Fruit fly (Drosophila melanogaster): Measurements from ENCODE around the gene CG32192.

CG32192 gene

DNA sequence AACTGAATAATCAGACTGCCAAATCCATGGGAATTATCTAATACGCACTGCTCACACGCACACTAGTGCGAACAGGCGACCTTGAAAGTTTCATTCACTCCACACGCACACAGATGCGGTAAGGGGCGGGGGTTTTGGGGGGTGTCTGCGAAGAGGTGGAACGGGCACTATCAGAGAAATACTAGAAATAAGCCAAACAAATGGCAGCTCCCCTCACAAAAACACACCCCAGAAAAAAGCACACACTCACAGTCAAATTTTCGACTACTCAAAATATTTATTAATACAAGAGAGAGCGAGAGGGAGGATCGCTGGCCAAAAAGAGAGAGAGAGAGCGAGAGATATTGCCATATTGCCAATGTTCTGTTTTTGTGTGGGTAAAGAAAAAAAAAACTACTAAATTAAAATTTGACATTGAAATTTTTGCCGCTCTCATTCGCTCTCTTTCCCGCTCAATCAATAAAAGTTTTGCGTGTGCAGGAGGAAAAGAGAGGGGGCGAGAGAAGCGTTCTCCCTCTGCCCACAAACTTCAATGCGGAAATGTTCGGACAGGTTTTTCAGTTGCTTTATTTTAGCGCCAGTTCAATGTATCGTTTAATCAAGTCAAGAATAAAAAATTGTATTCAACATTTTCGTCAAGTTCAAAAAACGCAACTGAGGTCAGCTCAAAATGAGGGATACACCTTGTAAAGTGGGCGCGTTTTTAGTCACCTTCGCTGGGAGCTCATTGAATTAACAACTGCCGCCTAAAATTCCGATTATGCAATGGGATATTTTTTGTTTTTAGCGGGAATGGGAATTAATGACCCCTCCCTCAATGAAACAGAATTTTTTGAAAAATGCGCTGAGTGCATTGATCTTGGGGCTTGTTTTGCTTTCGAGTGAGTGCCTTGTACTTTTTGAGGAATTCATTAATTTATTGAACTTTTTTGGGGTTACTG, 44.6 kb upstream of the CG32192 start:
- TF ChIP-seq ovo (GFP tag; optimal IDR thresholded peaks at IDR 0.05) (no peak), CG33017 (tag; optimal IDR thresholded peaks at IDR 0.05) (no peak), Hr96 (GFP tag; optimal IDR thresholded peaks at IDR 0.05) (no peak), toe (GFP tag; optimal IDR thresholded peaks at IDR 0.05) (no peak), CG12768 (GFP tag; optimal IDR thresholded peaks at IDR 0.05) (no peak)

DNA sequence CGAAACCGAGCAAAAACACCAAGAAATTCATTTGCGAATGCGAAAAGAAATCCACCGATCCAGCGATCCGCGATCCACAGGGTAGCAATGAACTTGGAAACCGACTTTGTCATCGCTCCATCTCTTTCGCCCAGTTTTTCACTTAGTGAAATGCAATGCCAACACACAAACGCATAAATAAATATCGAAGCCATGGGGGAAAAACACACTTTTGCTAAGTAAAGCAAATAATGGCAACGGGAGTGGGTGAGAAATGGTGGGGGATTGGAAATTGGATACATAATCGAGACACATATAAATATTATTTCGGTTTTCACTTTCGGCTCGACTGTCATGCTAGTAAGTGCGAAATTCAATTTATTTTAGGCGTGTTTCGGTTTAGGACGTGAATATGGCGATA, 43.2 kb upstream of the CG32192 start:
- TF ChIP-seq ovo (GFP tag; optimal IDR thresholded peaks at IDR 0.05) (no peak), tj (GFP tag; optimal IDR thresholded peaks at IDR 0.05) (peak; percentile 84), CG7045 (GFP tag; optimal IDR thresholded peaks at IDR 0.05) (no peak), CG14711 (tag; optimal IDR thresholded peaks at IDR 0.05) (no peak), CG7101 (tag; optimal IDR thresholded peaks at IDR 0.05) (no peak)

DNA sequence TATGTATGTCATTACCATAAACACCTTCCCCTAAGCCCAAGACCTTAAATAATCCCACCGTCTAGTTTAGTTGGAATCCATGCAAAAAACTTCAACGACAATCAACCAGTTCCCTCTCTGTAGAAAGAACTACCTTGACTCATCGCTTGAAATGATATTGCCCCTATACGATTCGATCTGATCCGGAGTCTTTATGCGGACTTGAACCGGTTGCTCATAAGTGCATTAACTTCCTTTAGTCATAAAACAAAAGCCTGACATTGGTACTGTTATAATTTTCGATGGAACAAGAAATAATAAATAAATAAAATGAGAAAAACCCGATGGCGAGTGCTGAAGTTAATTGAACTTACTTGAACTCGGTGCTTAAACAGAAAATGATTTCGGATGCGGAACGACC, 42.6 kb upstream of the CG32192 start:
- TF ChIP-seq toe (GFP tag; optimal IDR thresholded peaks at IDR 0.05) (no peak), pad (GFP tag; optimal IDR thresholded peaks at IDR 0.05) (no peak), CG7101 (tag; optimal IDR thresholded peaks at IDR 0.05) (no peak), bab1 (GFP tag; optimal IDR thresholded peaks at IDR 0.05) (no peak), ovo (GFP tag; optimal IDR thresholded peaks at IDR 0.05) (no peak), CG33017 (tag; optimal IDR thresholded peaks at IDR 0.05) (no peak)

DNA sequence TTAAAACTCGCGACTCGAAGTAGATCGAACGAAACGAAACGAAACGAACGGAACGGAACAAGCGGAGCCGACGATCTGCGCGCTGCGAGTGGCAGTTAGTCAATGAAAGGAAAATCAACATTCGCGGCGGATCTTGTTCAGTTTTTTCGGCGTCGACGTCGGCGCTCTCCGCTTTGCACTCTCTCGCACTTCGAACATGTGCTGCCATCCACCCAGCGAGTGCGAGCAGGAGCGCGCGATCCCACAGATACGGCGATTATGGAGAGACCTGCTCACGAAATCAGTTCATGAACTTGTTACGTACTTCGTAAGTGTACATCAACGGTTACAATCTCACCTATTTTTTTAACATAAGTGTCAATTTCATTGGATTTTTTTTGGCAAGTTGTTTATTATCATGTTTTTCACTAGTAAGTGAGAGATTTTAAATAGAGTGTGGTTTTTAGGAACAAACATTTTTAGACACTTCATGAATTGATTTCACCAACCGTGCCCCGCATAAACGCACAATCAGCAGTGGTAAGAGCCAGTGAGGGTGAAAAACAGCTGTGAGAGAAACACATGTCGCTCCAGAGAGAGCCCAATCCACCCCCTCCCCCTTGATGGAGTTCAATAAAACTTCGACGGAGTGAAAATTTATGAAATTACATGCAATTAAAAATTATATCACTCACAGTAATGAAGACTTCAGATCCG, 40.6 kb upstream of the CG32192 start:
- TF ChIP-seq Clk (GFP tag; optimal IDR thresholded peaks at IDR 0.05) (peak; percentile 58), Hr96 (GFP tag; optimal IDR thresholded peaks at IDR 0.05) (peak; percentile 90), CG1620 (GFP tag; optimal IDR thresholded peaks at IDR 0.05) (peak; percentile 31), tj (GFP tag; optimal IDR thresholded peaks at IDR 0.05) (peak; percentile 87), toe (GFP tag; optimal IDR thresholded peaks at IDR 0.05) (peak; percentile 77), ovo (GFP tag; optimal IDR thresholded peaks at IDR 0.05) (peak; percentile 16), pad (GFP tag; optimal IDR thresholded peaks at IDR 0.05) (peak; percentile 68), kay (GFP tag; ENCODE audit: borderline replicate concordance) (no peak), CG5204 (GFP tag; optimal IDR thresholded peaks at IDR 0.05) (peak; percentile 85), CG7045 (GFP tag; optimal IDR thresholded peaks at IDR 0.05) (peak; percentile 82), cic (GFP tag; optimal IDR thresholded peaks at IDR 0.05) (peak; percentile 66), CG7101 (tag; optimal IDR thresholded peaks at IDR 0.05) (peak; percentile 86), Mnt (GFP tag; optimal IDR thresholded peaks at IDR 0.05) (peak; percentile 88), CG12768 (GFP tag; optimal IDR thresholded peaks at IDR 0.05) (peak; percentile 81), bab1 (GFP tag; optimal IDR thresholded peaks at IDR 0.05) (peak; percentile 87), CG14711 (tag; optimal IDR thresholded peaks at IDR 0.05) (peak; percentile 76), cnc (optimal IDR thresholded peaks at IDR 0.05) (no peak), CG11617 (GFP tag; optimal IDR thresholded peaks at IDR 0.05) (peak; percentile 95), Crg-1 (GFP tag; optimal IDR thresholded peaks at IDR 0.05) (peak; percentile 65), CG33017 (tag; optimal IDR thresholded peaks at IDR 0.05) (peak; percentile 79)

DNA sequence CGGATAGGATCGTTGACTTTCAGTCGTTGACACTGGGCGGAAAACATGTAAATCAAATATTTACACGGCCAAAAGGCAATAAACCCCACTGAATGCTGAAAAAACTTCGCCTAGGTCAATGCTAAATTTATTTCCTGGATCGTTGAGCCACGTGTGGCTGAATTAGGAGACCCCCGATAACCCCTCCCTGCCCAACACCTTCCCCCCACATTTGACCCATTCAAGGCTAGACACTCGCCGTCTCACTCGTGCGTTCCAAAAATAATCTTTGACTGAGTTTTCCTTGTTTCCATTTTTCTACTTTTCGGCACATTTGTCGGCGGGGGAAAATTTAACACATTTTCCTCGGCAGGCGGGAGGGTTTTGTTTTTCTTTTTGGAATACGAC, 40.0 kb upstream of the CG32192 start:
- no peak for TF ChIP-seq CG7045 (GFP tag; optimal IDR thresholded peaks at IDR 0.05)
- no peak for TF ChIP-seq CG12768 (GFP tag; optimal IDR thresholded peaks at IDR 0.05)
- no peak for TF ChIP-seq CG5204 (GFP tag; optimal IDR thresholded peaks at IDR 0.05)
- no peak for TF ChIP-seq CG1620 (GFP tag; optimal IDR thresholded peaks at IDR 0.05)
- TF ChIP-seq bab1 (GFP tag; optimal IDR thresholded peaks at IDR 0.05) = no peak
- no peak for TF ChIP-seq pad (GFP tag; optimal IDR thresholded peaks at IDR 0.05)
- no peak for TF ChIP-seq toe (GFP tag; optimal IDR thresholded peaks at IDR 0.05)
- TF ChIP-seq Clk (GFP tag; optimal IDR thresholded peaks at IDR 0.05) = no peak

DNA sequence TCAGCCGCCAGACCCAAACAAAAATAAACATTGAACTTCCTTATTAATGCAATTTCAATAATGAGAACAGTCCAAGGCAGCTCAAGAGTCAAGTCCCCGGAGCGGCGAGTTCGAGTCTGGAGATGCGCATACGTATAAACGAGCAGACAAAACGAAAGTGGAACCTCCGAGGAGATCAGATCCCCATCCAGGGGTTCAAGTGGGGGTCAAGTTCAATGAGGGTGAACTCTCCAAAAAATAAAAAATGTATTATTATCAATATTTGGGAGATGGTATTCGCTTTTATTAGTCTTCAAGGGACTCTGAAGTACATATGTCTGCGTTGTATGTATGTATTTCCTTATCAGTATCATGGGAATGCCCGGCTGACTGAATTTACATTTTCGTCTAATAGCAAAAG, 39.2 kb upstream of the CG32192 start:
- TF ChIP-seq tj (GFP tag; optimal IDR thresholded peaks at IDR 0.05) (no peak), bab1 (GFP tag; optimal IDR thresholded peaks at IDR 0.05) (no peak), CG12768 (GFP tag; optimal IDR thresholded peaks at IDR 0.05) (no peak), Hr96 (GFP tag; optimal IDR thresholded peaks at IDR 0.05) (no peak), CG11617 (GFP tag; optimal IDR thresholded peaks at IDR 0.05) (no peak), CG33017 (tag; optimal IDR thresholded peaks at IDR 0.05) (no peak), CG1620 (GFP tag; optimal IDR thresholded peaks at IDR 0.05) (no peak)

DNA sequence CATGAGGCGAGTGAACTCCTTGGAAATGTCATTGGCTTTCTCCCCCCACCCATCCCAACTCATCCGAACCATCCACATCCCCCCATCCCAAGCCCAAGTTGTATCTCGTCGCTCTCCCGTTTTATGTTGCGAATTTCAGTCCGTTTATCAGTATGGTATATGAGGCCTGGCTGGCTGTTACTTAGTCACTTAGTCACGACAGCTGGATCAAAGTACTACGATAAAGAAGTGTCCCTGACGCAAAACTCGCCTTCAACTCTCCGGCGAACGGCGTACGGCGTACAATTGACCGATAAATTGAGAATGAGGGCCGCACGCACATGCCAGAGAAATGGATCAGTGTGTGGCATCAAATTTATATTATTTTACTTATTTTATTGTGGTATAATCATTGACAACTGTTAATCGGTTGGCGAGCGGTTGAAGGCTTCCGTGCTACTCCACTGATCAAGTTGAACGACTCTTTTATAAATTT, 38.5 kb upstream of the CG32192 start:
- TF ChIP-seq CG1620 (GFP tag; optimal IDR thresholded peaks at IDR 0.05) (no peak), tj (GFP tag; optimal IDR thresholded peaks at IDR 0.05) (no peak)
